Fruit fly (Drosophila melanogaster) whole organism, embryonic: ENCODE measurements around the gene idc.

Experiments used
- Atf3 ChIP-seq: fragments of 200-800 bp; sonication (Bioruptor generic); optimal IDR thresholded peaks from 3 replicates; lab custom pipeline; 2016; ENCODE audit warnings: missing biosample characterization, missing genetic modification characterization
- Awh ChIP-seq: fragments of 200-800 bp; sonication (Bioruptor generic); IDR thresholded peaks from 2 replicates; pipeline ENCODE4, ENCODE4 v1.3.6; 2022; ENCODE audit warnings: missing biosample characterization, missing genetic modification characterization
- CG10147 ChIP-seq: fragments of 200-800 bp; sonication (Bioruptor generic); optimal IDR thresholded peaks from 2 replicates; lab custom pipeline; 2019; ENCODE audit warnings: missing biosample characterization, mild to moderate bottlenecking, missing genetic modification characterization, moderate library complexity
- CG10321 ChIP-seq: fragments of 200-800 bp; sonication (Bioruptor generic); IDR thresholded peaks from 2 replicates; pipeline ENCODE4 v1.3.6; 2022; ENCODE audit warnings: missing biosample characterization, missing genetic modification characterization
- CG11398 ChIP-seq: fragments of 200-800 bp; sonication (Bioruptor generic); optimal IDR thresholded peaks from 2 replicates; lab custom pipeline; 2016; ENCODE audit warnings: missing biosample characterization, missing genetic modification characterization
- CG12071 ChIP-seq: fragments of 200-800 bp; sonication (Bioruptor generic); optimal IDR thresholded peaks from 3 replicates; lab custom pipeline; 2018; ENCODE audit warnings: missing biosample characterization, mild to moderate bottlenecking, missing genetic modification characterization
- CG12155 ChIP-seq: fragments of 200-800 bp; sonication (Bioruptor generic); optimal IDR thresholded peaks from 3 replicates; lab custom pipeline; 2016; ENCODE audit warnings: missing biosample characterization, missing genetic modification characterization
- CG12219 ChIP-seq: fragments of 200-800 bp; sonication (Bioruptor generic); optimal IDR thresholded peaks from 3 replicates; lab custom pipeline; 2018; ENCODE audit warnings: missing biosample characterization, mild to moderate bottlenecking, missing genetic modification characterization
- CG14710 ChIP-seq: fragments of 200-800 bp; sonication (Bioruptor generic); optimal IDR thresholded peaks from 3 replicates; lab custom pipeline; 2019; ENCODE audit warnings: missing biosample characterization, mild to moderate bottlenecking, missing genetic modification characterization, moderate library complexity
- CG15601 ChIP-seq: fragments of 200-800 bp; sonication (Bioruptor generic); optimal IDR thresholded peaks from 3 replicates; lab custom pipeline; 2019; ENCODE audit warnings: missing biosample characterization, mild to moderate bottlenecking, missing genetic modification characterization, moderate library complexity
- CG17568 ChIP-seq: fragments of 200-800 bp; sonication (Bioruptor generic); optimal IDR thresholded peaks from 2 replicates; lab custom pipeline; 2018; ENCODE audit warnings: missing biosample characterization, mild to moderate bottlenecking, missing genetic modification characterization, moderate library complexity
- CG30403 ChIP-seq: fragments of 200-800 bp; sonication (Bioruptor generic); optimal IDR thresholded peaks from 3 replicates; lab custom pipeline; 2016; ENCODE audit warnings: missing biosample characterization, missing genetic modification characterization
- CG3065 ChIP-seq: fragments of 200-800 bp; sonication (Bioruptor generic); optimal IDR thresholded peaks from 2 replicates; lab custom pipeline; 2016; ENCODE audit warnings: missing biosample characterization, missing genetic modification characterization
- CG31441 ChIP-seq: fragments of 200-800 bp; sonication (Bioruptor generic); IDR thresholded peaks from 2 replicates; pipeline ENCODE4 v1.3.6; 2022; ENCODE audit warnings: missing biosample characterization, missing genetic modification characterization
- CG32767 ChIP-seq: fragments of 200-800 bp; sonication (Bioruptor generic); IDR thresholded peaks from 2 replicates; pipeline ENCODE4 v1.3.6; 2022; ENCODE audit warnings: missing biosample characterization, missing genetic modification characterization
- CG5245 ChIP-seq: fragments of 200-800 bp; sonication (Bioruptor generic); optimal IDR thresholded peaks from 3 replicates; lab custom pipeline; 2016; ENCODE audit warnings: missing biosample characterization, missing genetic modification characterization
- CG6272 ChIP-seq: fragments of 200-800 bp; sonication (Bioruptor generic); IDR thresholded peaks from 2 replicates; pipeline ENCODE4 v1.3.6; 2022; ENCODE audit warnings: missing biosample characterization, missing genetic modification characterization
- CG8944 ChIP-seq: fragments of 200-800 bp; sonication (Bioruptor generic); optimal IDR thresholded peaks from 3 replicates; lab custom pipeline; 2016; ENCODE audit warnings: missing biosample characterization, missing genetic modification characterization
- CG9817 ChIP-seq: fragments of 200-800 bp; sonication (Bioruptor generic); optimal IDR thresholded peaks from 2 replicates; lab custom pipeline; 2018; ENCODE audit warnings: missing biosample characterization, mild to moderate bottlenecking, missing genetic modification characterization, moderate library complexity
- CTCF ChIP-seq: fragments of 200-800 bp; sonication (Bioruptor generic); optimal IDR thresholded peaks from 2 replicates; lab custom pipeline; 2017; ENCODE audit warnings: missing biosample characterization, mild to moderate bottlenecking, missing genetic modification characterization, moderate library complexity
- D19B ChIP-seq: fragments of 200-800 bp; sonication (Bioruptor generic); optimal IDR thresholded peaks from 2 replicates; lab custom pipeline; 2017; ENCODE audit warnings: missing biosample characterization, mild to moderate bottlenecking, missing genetic modification characterization
- Dbx ChIP-seq: fragments of 200-800 bp; sonication (Bioruptor generic); IDR thresholded peaks from 3 replicates; pipeline ENCODE4 v1.3.6; 2022; ENCODE audit warnings: missing biosample characterization, missing genetic modification characterization
- Ets97D ChIP-seq: fragments of 200-800 bp; sonication (Bioruptor generic); optimal IDR thresholded peaks from 3 replicates; lab custom pipeline; 2016; ENCODE audit warnings: missing biosample characterization, missing genetic modification characterization
- H2.0 ChIP-seq: fragments of 200-800 bp; sonication (Bioruptor generic); IDR thresholded peaks from 2 replicates; pipeline ENCODE4 v1.3.6; 2022; ENCODE audit warnings: missing biosample characterization, missing genetic modification characterization
- Hr51 ChIP-seq, 2 experiments: fragments of 200-800 bp; sonication (Bioruptor generic); optimal IDR thresholded peaks; 2 replicates in 1 of 2; 3 replicates in 1 of 2; lab custom pipeline; 2016 to 2018; ENCODE audit warnings: missing biosample characterization in 2 of 2, missing genetic modification characterization in 2 of 2, mild to moderate bottlenecking in 1 of 2, moderate library complexity in 1 of 2
- Lpt ChIP-seq: fragments of >200 bp; optimal IDR thresholded peaks from 2 replicates; lab custom pipeline; 2018; ENCODE audit warnings: missing biosample characterization, missing genetic modification characterization
- MBD-R2 ChIP-seq: fragments of 200-800 bp; sonication (Bioruptor generic); IDR thresholded peaks from 2 replicates; pipeline ENCODE4 v1.3.6; 2022; ENCODE audit warnings: missing biosample characterization, missing genetic modification characterization
- Mad ChIP-seq: fragments of 200-800 bp; sonication (Bioruptor generic); optimal IDR thresholded peaks from 2 replicates; lab custom pipeline; 2016; ENCODE audit warnings: missing biosample characterization, missing genetic modification characterization
- Med ChIP-seq: fragments of 200-800 bp; sonication (Bioruptor generic); peaks from one replicate; lab custom pipeline; 2016; ENCODE audit warnings: missing biosample characterization, missing genetic modification characterization, mild to moderate bottlenecking, inconsistent platforms, moderate library complexity
- Nf-YC ChIP-seq: fragments of 200-800 bp; optimal IDR thresholded peaks from 3 replicates; lab custom pipeline; 2019; ENCODE audit warnings: missing biosample characterization, mild to moderate bottlenecking, missing genetic modification characterization, moderate library complexity
- Rfx ChIP-seq: fragments of 200-800 bp; sonication (Bioruptor generic); IDR thresholded peaks from 2 replicates; pipeline ENCODE4 v1.3.6; 2022; ENCODE audit warnings: missing biosample characterization, missing genetic modification characterization
- Vsx1 ChIP-seq: fragments of 200-800 bp; sonication (Bioruptor generic); optimal IDR thresholded peaks from 2 replicates; lab custom pipeline; 2017; ENCODE audit warnings: missing biosample characterization, mild to moderate bottlenecking, missing genetic modification characterization, missing genetic modification reagents
- az2 ChIP-seq: fragments of 200-800 bp; sonication (Bioruptor generic); optimal IDR thresholded peaks from 3 replicates; lab custom pipeline; 2016; ENCODE audit warnings: missing biosample characterization, missing genetic modification characterization
- bbx ChIP-seq: fragments of 200-800 bp; sonication (Bioruptor generic); IDR thresholded peaks from 2 replicates; pipeline ENCODE4 v1.3.6; 2022; ENCODE audit warnings: missing biosample characterization, missing genetic modification characterization; ENCODE audit not compliant: partially characterized antibody
- bigmax ChIP-seq: fragments of 200-800 bp; sonication (Bioruptor generic); optimal IDR thresholded peaks from 2 replicates; lab custom pipeline; 2018; ENCODE audit warnings: missing biosample characterization, mild to moderate bottlenecking, missing genetic modification characterization
- btn ChIP-seq: fragments of 200-800 bp; sonication (Bioruptor generic); optimal IDR thresholded peaks from 2 replicates; lab custom pipeline; 2016; ENCODE audit warnings: missing biosample characterization, missing genetic modification characterization
- cato ChIP-seq: fragments of 200-800 bp; sonication (Bioruptor generic); optimal IDR thresholded peaks from 2 replicates; lab custom pipeline; 2016; ENCODE audit warnings: missing biosample characterization, missing genetic modification characterization, borderline replicate concordance
- ems ChIP-seq: fragments of 200-800 bp; sonication (Bioruptor generic); optimal IDR thresholded peaks from 3 replicates; lab custom pipeline; 2016; ENCODE audit warnings: missing biosample characterization, missing genetic modification characterization
- fd3F ChIP-seq: fragments of 200-800 bp; sonication (Bioruptor generic); optimal IDR thresholded peaks from 2 replicates; lab custom pipeline; 2018; ENCODE audit warnings: missing biosample characterization, mild to moderate bottlenecking, missing genetic modification characterization, moderate library complexity
- fu2 ChIP-seq: fragments of 200-800 bp; sonication (Bioruptor generic); optimal IDR thresholded peaks from 2 replicates; lab custom pipeline; 2016; ENCODE audit warnings: missing biosample characterization, missing genetic modification characterization
- grn ChIP-seq: fragments of 200-800 bp; sonication (Bioruptor generic); optimal IDR thresholded peaks from 3 replicates; lab custom pipeline; 2017; ENCODE audit warnings: missing biosample characterization, missing genetic modification characterization
- gro ChIP-seq: fragments of 200-800 bp; sonication (Bioruptor generic); optimal IDR thresholded peaks from 2 replicates; lab custom pipeline; 2016; ENCODE audit warnings: missing biosample characterization, missing genetic modification characterization
- gsb ChIP-seq: fragments of 200-800 bp; sonication (Bioruptor generic); IDR thresholded peaks from 2 replicates; pipeline ENCODE4 v1.3.6; 2022; ENCODE audit warnings: missing biosample characterization, missing genetic modification characterization
- hb ChIP-seq: fragments of 200-800 bp; sonication (Bioruptor generic); IDR thresholded peaks from 3 replicates; pipeline ENCODE4 v1.3.6; 2022; ENCODE audit warnings: missing biosample characterization, missing genetic modification characterization; ENCODE audit not compliant: partially characterized antibody
- ken ChIP-seq: fragments of 200-800 bp; sonication (Bioruptor generic); IDR thresholded peaks from 3 replicates; pipeline ENCODE4 v1.3.6; 2022; ENCODE audit warnings: missing biosample characterization, missing genetic modification characterization
- pum ChIP-seq: fragments of 200-800 bp; sonication (Bioruptor generic); optimal IDR thresholded peaks from 2 replicates; lab custom pipeline; 2016; ENCODE audit warnings: missing biosample characterization, missing genetic modification characterization
- seq ChIP-seq: fragments of 200-800 bp; sonication (Bioruptor generic); IDR thresholded peaks from 2 replicates; pipeline ENCODE4 v1.3.6; 2022; ENCODE audit warnings: missing biosample characterization, missing genetic modification characterization
- slp2 ChIP-seq: fragments of 200-800 bp; sonication (Bioruptor generic); optimal IDR thresholded peaks from 2 replicates; lab custom pipeline; 2016; ENCODE audit warnings: missing biosample characterization, missing genetic modification characterization
- ssp ChIP-seq: fragments of 200-800 bp; sonication (Bioruptor generic); IDR thresholded peaks from 2 replicates; pipeline ENCODE4 v1.3.6; 2022; ENCODE audit warnings: missing biosample characterization, missing genetic modification characterization
- tio ChIP-seq: fragments of 200-800 bp; sonication (Bioruptor generic); optimal IDR thresholded peaks from 2 replicates; lab custom pipeline; 2017; ENCODE audit warnings: missing biosample characterization, missing genetic modification characterization, inconsistent platforms
- trh ChIP-seq: fragments of 200-800 bp; sonication (Bioruptor generic); optimal IDR thresholded peaks from 2 replicates; lab custom pipeline; 2016; ENCODE audit warnings: missing biosample characterization, missing genetic modification characterization
- usp ChIP-seq: fragments of >200 bp; optimal IDR thresholded peaks from 2 replicates; lab custom pipeline; 2017; ENCODE audit warnings: missing biosample characterization, missing genetic modification characterization

The idc gene

dm6 chr3R:20035887-20036286, 4.3 kb downstream of the idc start, which contains the start of gene Regnase-1 (continued):
- TF ChIP-seq CTCF (GFP tag; lab: Kevin White, UChicago): peak; percentile 73
- TF ChIP-seq Rfx (GFP tag; lab: Robert Waterston, UW): peak; percentile 95
- peak; percentile 78 for TF ChIP-seq CG30403
- peak; percentile 95 for TF ChIP-seq CG17568 (GFP tag; lab: Kevin White, UChicago)
- TF ChIP-seq Med (GFP tag; lab: Kevin White, UChicago): peak; percentile 99
- peak; percentile 77 for TF ChIP-seq grn (GFP tag; lab: Kevin White, UChicago)
- TF ChIP-seq gsb (GFP tag; lab: Robert Waterston, UW): peak; percentile 86
- peak; percentile 89 for TF ChIP-seq Awh
- peak; percentile 65 for TF ChIP-seq ssp (GFP tag; lab: Robert Waterston, UW)
- peak; percentile 83 for TF ChIP-seq Atf3
- TF ChIP-seq fd3F (GFP tag; lab: Kevin White, UChicago): peak; percentile 87
- peak; percentile 87 for TF ChIP-seq CG3065
- TF ChIP-seq ems (GFP tag; lab: Kevin White, UChicago): peak; percentile 80
- TF ChIP-seq Vsx1: peak; percentile 95
- TF ChIP-seq CG32767 (GFP tag; lab: Robert Waterston, UW): peak; percentile 82
- TF ChIP-seq CG15601 (tag; lab: Kevin White, UChicago): peak; percentile 90
- peak; percentile 93 for TF ChIP-seq hb
- TF ChIP-seq usp (GFP tag; lab: Kevin White, UChicago): no peak
- peak; percentile 81 for TF ChIP-seq CG5245 (GFP tag; lab: Kevin White, UChicago)
- peak; percentile 94 for TF ChIP-seq CG31441 (GFP tag; lab: Robert Waterston, UW)
- TF ChIP-seq CG8944 (GFP tag; lab: Kevin White, UChicago): peak; percentile 60
- TF ChIP-seq CG11398 (GFP tag; lab: Kevin White, UChicago): peak; percentile 88
- peak; percentile 57 for TF ChIP-seq tio (GFP tag; lab: Kevin White, UChicago)
- peak; percentile 96 for TF ChIP-seq bbx
- TF ChIP-seq btn (GFP tag; lab: Kevin White, UChicago): peak; percentile 83
- peak; percentile 78 for TF ChIP-seq Nf-YC (tag; lab: Kevin White, UChicago)
- peak; percentile 92 for TF ChIP-seq Dbx
- peak; percentile 88 for TF ChIP-seq fu2 (GFP tag; lab: Kevin White, UChicago)
- TF ChIP-seq CG12219 (GFP tag; lab: Kevin White, UChicago): peak; percentile 93
- TF ChIP-seq CG12155 (GFP tag; lab: Kevin White, UChicago): peak; percentile 75
- TF ChIP-seq CG9817 (tag; lab: Kevin White, UChicago): peak; percentile 90
- peak; percentile 95 for TF ChIP-seq CG12071 (GFP tag; lab: Kevin White, UChicago)
- peak; percentile 87 for TF ChIP-seq Hr51 (GFP tag; optimal IDR thresholded peaks at IDR 0.05; lab: Kevin White, UChicago)
- peak; percentile 93 for TF ChIP-seq trh
- peak; percentile 86 for TF ChIP-seq CG10147 (GFP tag; lab: Kevin White, UChicago)
- TF ChIP-seq Lpt (GFP tag; lab: Kevin White, UChicago): no peak
- peak; percentile 74 for TF ChIP-seq cato
- TF ChIP-seq Ets97D (GFP tag; lab: Kevin White, UChicago): peak; percentile 100
- peak; percentile 66 for TF ChIP-seq CG10321
- peak; percentile 93 for TF ChIP-seq gro (GFP tag; lab: Kevin White, UChicago)
- peak; percentile 79 for TF ChIP-seq pum (GFP tag; lab: Kevin White, UChicago)
- TF ChIP-seq bigmax: peak; percentile 86
- peak; percentile 96 for TF ChIP-seq MBD-R2 (GFP tag; lab: Robert Waterston, UW)
- TF ChIP-seq CG6272 (GFP tag; lab: Robert Waterston, UW): peak; percentile 77
- peak; percentile 73; the same call in 1 of the 2 replicates for TF ChIP-seq seq (GFP tag; lab: Robert Waterston, UW)
- TF ChIP-seq H2.0: peak; percentile 87
- TF ChIP-seq CG14710: peak; percentile 91
- TF ChIP-seq Mad: peak; percentile 92
- TF ChIP-seq D19B (GFP tag; lab: Kevin White, UChicago): peak; percentile 75
- peak; percentile 78 for TF ChIP-seq az2 (GFP tag; lab: Kevin White, UChicago)
- TF ChIP-seq ken (GFP tag; lab: Robert Waterston, UW): no peak
- TF ChIP-seq slp2 (GFP tag; lab: Kevin White, UChicago): peak; percentile 87
